Worm (Caenorhabditis elegans) whole organism, midembryonic: ENCODE results near the gene C03B1.9.
A peak's percentile ranks its signal among the peaks of the same experiment; 100 is the strongest.

ENCODE experiments used
- T22C8.4 ChIP-seq: fragments of 200-800 bp; sonication (Bioruptor generic); IDR thresholded peaks from 2 replicates; pipeline ENCODE4 v1.3.6; 2022; ENCODE audit warnings: missing genetic modification characterization, missing compliant biosample characterization
- tab-1 ChIP-seq: fragments of 200-800 bp; sonication (Bioruptor generic); IDR thresholded peaks from 2 replicates; pipeline ENCODE4 v1.3.6; 2022; ENCODE audit warnings: missing genetic modification characterization, missing compliant biosample characterization

DNA sequence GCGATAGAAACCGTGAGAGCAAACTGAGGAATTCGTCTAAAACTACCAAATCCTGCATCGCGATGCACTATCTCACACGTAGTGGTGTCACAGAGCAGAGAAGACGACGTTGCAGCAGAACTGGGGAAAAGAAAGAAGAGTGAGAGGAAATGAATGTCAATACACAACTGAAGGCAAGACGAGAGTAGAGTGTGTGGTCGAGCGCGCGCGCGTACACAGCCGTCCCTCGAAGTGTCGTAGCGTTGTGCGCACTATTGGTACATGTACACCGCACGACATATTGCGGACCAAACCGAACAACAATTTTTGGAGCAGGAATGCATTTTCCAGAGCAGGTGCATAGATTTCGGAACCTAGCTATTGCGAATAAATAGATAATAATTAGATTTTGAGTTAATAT, 31.4 kb upstream of the C03B1.9 start:
- TF ChIP-seq tab-1 (peak; percentile 37; the same call in 1 of the 2 replicates), T22C8.4 (no peak)
